ENCODE assay signal across 4 fruit fly cellular contexts in genomic region chr3L:19928435-19929011, dm6.
TF ChIP-seq lines count a peak whose summit lies in the region.

TSS of gene CG8004 (minus strand) at chr3L:19928508.
TSS of gene RhoGDI (plus strand) at chr3L:19928743.

TF ChIP-seq in whole organism, adult, 20 proteins besides CTCF, POLR2A, EP300 and RAD21 (continued from another document):
- TF ChIP-seq cic (GFP tag; optimal IDR thresholded peaks at IDR 0.05; lab: Kevin White, UChicago) (no peak), CG1620 (GFP tag; optimal IDR thresholded peaks at IDR 0.05; lab: Kevin White, UChicago) (peak; percentile 79)

TF ChIP-seq in whole organism, embryonic, 481 proteins besides CTCF, POLR2A, EP300 and RAD21 (continued from another document and continues in another):
- TF ChIP-seq CG6254 (GFP tag; optimal IDR thresholded peaks at IDR 0.05; lab: Kevin White, UChicago) (no peak), Atf6 (GFP tag; IDR thresholded peaks at IDR 0.05; lab: Robert Waterston, UW) (no peak; the same call in 1 of the 2 replicates), CG10431 (GFP tag; optimal IDR thresholded peaks at IDR 0.05; lab: Kevin White, UChicago) (no peak), odd (GFP tag; optimal IDR thresholded peaks at IDR 0.05; lab: Kevin White, UChicago) (no peak), CG2712 (tag; optimal IDR thresholded peaks at IDR 0.05; lab: Kevin White, UChicago) (peak; percentile 70), CG32767 (GFP tag; IDR thresholded peaks at IDR 0.05; lab: Robert Waterston, UW) (no peak), phol (tag; optimal IDR thresholded peaks at IDR 0.05; lab: Kevin White, UChicago) (peak; percentile 81), az2 (GFP tag; optimal IDR thresholded peaks at IDR 0.05; lab: Kevin White, UChicago) (peak; percentile 63), Six4 (GFP tag; optimal IDR thresholded peaks at IDR 0.05; lab: Kevin White, UChicago) (peak; percentile 44), CG4617 (GFP tag; optimal IDR thresholded peaks at IDR 0.05; lab: Kevin White, UChicago; ENCODE audit: borderline replicate concordance) (peak; percentile 96), Meics (GFP tag; optimal IDR thresholded peaks at IDR 0.05; lab: Kevin White, UChicago) (peak; percentile 49), Camta (GFP tag; optimal IDR thresholded peaks at IDR 0.05; lab: Kevin White, UChicago) (peak; percentile 70), fd102C (GFP tag; optimal IDR thresholded peaks at IDR 0.05; lab: Kevin White, UChicago) (no peak), lab (GFP tag; optimal IDR thresholded peaks at IDR 0.05; lab: Kevin White, UChicago) (peak; percentile 79), ac (GFP tag; optimal IDR thresholded peaks at IDR 0.05; lab: Kevin White, UChicago) (no peak), bigmax (GFP tag; optimal IDR thresholded peaks at IDR 0.05; lab: Kevin White, UChicago) (no peak), Nf-YC (tag; optimal IDR thresholded peaks at IDR 0.05; lab: Kevin White, UChicago) (peak; percentile 53), al (GFP tag; IDR thresholded peaks at IDR 0.05; lab: Robert Waterston, UW) (0 out of 2 replicates have a peak, but pooled peaks have one; percentile 9), CHES-1-like (GFP tag; optimal IDR thresholded peaks at IDR 0.05; lab: Kevin White, UChicago) (peak; percentile 52), CG14667 (GFP tag; IDR thresholded peaks at IDR 0.05; lab: Robert Waterston, UW) (0 out of 2 replicates have a peak, but pooled peaks have one; percentile 14), ab (GFP tag; optimal IDR thresholded peaks at IDR 0.05; lab: Kevin White, UChicago) (peak; percentile 41), NFAT (GFP tag; IDR thresholded peaks at IDR 0.05; lab: Robert Waterston, UW) (peak; percentile 35; the same call in 1 of the 2 replicates), dan (GFP tag; IDR thresholded peaks at IDR 0.05; lab: Robert Waterston, UW) (no peak), NK7.1 (GFP tag; optimal IDR thresholded peaks at IDR 0.05; lab: Kevin White, UChicago) (no peak), ato (GFP tag; IDR thresholded peaks at IDR 0.05; lab: Robert Waterston, UW; ENCODE audit: partially characterized antibody) (no peak), sima (GFP tag; optimal IDR thresholded peaks at IDR 0.05; lab: Kevin White, UChicago) (no peak), luna (GFP tag; optimal IDR thresholded peaks at IDR 0.05; lab: Kevin White, UChicago) (no peak), Bteb2 (GFP tag; optimal IDR thresholded peaks at IDR 0.05; lab: Kevin White, UChicago) (peak; percentile 56), Bgb (GFP tag; IDR thresholded peaks at IDR 0.05; lab: Robert Waterston, UW; ENCODE audit: partially characterized antibody) (no peak), Lhr (GFP tag; optimal IDR thresholded peaks at IDR 0.05; lab: Kevin White, UChicago) (peak; percentile 68), sr (GFP tag; IDR thresholded peaks at IDR 0.05; lab: Robert Waterston, UW) (no peak), pnt (GFP tag; optimal IDR thresholded peaks at IDR 0.05; lab: Kevin White, UChicago) (peak; percentile 51), Neu2 (GFP tag; optimal IDR thresholded peaks at IDR 0.05; lab: Kevin White, UChicago; ENCODE audit: borderline replicate concordance) (no peak), CG3838 (GFP tag; optimal IDR thresholded peaks at IDR 0.05; lab: Kevin White, UChicago) (no peak), CG4854 (GFP tag; optimal IDR thresholded peaks at IDR 0.05; lab: Kevin White, UChicago) (peak; percentile 41), sqz (GFP tag; optimal IDR thresholded peaks at IDR 0.05; lab: Kevin White, UChicago) (no peak), CG9876 (GFP tag; optimal IDR thresholded peaks at IDR 0.05; lab: Kevin White, UChicago) (peak; percentile 14), CG8290 (GFP tag; optimal IDR thresholded peaks at IDR 0.05; lab: Kevin White, UChicago) (peak; percentile 39), CG8290 (tag; optimal IDR thresholded peaks at IDR 0.05; lab: Kevin White, UChicago) (peak in 1 of 2 experiments; percentile 30), row (GFP tag; IDR thresholded peaks at IDR 0.05; lab: Robert Waterston, UW) (peak; percentile 81), CG16815 (GFP tag; optimal IDR thresholded peaks at IDR 0.05; lab: Kevin White, UChicago) (no peak), Gug (GFP tag; IDR thresholded peaks at IDR 0.05; lab: Robert Waterston, UW) (0 out of 4 replicates have a peak, but pooled peaks have one; percentile 30)

TF ChIP-seq in whole organism, prepupa, 60 proteins besides CTCF, POLR2A, EP300 and RAD21 (continued from another document):
- peak; percentile 40 for TF ChIP-seq CG32006 (GFP tag; optimal IDR thresholded peaks at IDR 0.05; lab: Kevin White, UChicago)
- peak; percentile 78 for TF ChIP-seq pdm3 (GFP tag; optimal IDR thresholded peaks at IDR 0.05; lab: Kevin White, UChicago)
- no peak for TF ChIP-seq Gug (GFP tag; IDR thresholded peaks at IDR 0.05; lab: Robert Waterston, UW)
- TF ChIP-seq Lpt (GFP tag; optimal IDR thresholded peaks at IDR 0.05; lab: Kevin White, UChicago): no peak
- peak; percentile 31 for TF ChIP-seq Eip93F (GFP tag; optimal IDR thresholded peaks at IDR 0.05; lab: Kevin White, UChicago)
- TF ChIP-seq dac (GFP tag; optimal IDR thresholded peaks at IDR 0.05; lab: Kevin White, UChicago): no peak
- TF ChIP-seq CG1621 (tag; optimal IDR thresholded peaks at IDR 0.05; lab: Kevin White, UChicago): peak; percentile 7
- no peak for TF ChIP-seq Hr38 (GFP tag; optimal IDR thresholded peaks at IDR 0.05; lab: Kevin White, UChicago)
- peak; percentile 1 for TF ChIP-seq Sox15 (GFP tag; optimal IDR thresholded peaks at IDR 0.05; lab: Kevin White, UChicago)
- peak; percentile 75 for TF ChIP-seq Smox (GFP tag; optimal IDR thresholded peaks at IDR 0.05; lab: Kevin White, UChicago)
- peak; percentile 76 for TF ChIP-seq Hr4 (GFP tag; optimal IDR thresholded peaks at IDR 0.05; lab: Kevin White, UChicago)
- TF ChIP-seq acj6 (GFP tag; optimal IDR thresholded peaks at IDR 0.05; lab: Kevin White, UChicago): peak; percentile 52
- peak; percentile 60 for TF ChIP-seq Ets21C (GFP tag; optimal IDR thresholded peaks at IDR 0.05; lab: Kevin White, UChicago)
- no peak for TF ChIP-seq CG8119 (GFP tag; IDR thresholded peaks at IDR 0.05; lab: Robert Waterston, UW)
- TF ChIP-seq dsx (GFP tag; optimal IDR thresholded peaks at IDR 0.05; lab: Kevin White, UChicago; ENCODE audit: poor library complexity, severe bottlenecking): no peak
- TF ChIP-seq Sox102F (GFP tag; optimal IDR thresholded peaks at IDR 0.05; lab: Kevin White, UChicago): peak; percentile 11
- peak; percentile 61 for TF ChIP-seq Met (GFP tag; optimal IDR thresholded peaks at IDR 0.05; lab: Kevin White, UChicago)
- TF ChIP-seq fd85E (GFP tag; optimal IDR thresholded peaks at IDR 0.05; lab: Kevin White, UChicago): no peak
- peak; percentile 53 for TF ChIP-seq cyc (GFP tag; optimal IDR thresholded peaks at IDR 0.05; lab: Kevin White, UChicago)
- TF ChIP-seq CG6276 (GFP tag; optimal IDR thresholded peaks at IDR 0.05; lab: Kevin White, UChicago): no peak
- TF ChIP-seq Blimp-1 (GFP tag; optimal IDR thresholded peaks at IDR 0.05; lab: Kevin White, UChicago): no peak
- TF ChIP-seq topi (GFP tag; optimal IDR thresholded peaks at IDR 0.05; lab: Kevin White, UChicago): peak; percentile 46
- TF ChIP-seq lz (GFP tag; optimal IDR thresholded peaks at IDR 0.05; lab: Kevin White, UChicago): peak; percentile 67
- peak; percentile 64 for TF ChIP-seq esn (GFP tag; optimal IDR thresholded peaks at IDR 0.05; lab: Kevin White, UChicago)
- no peak for TF ChIP-seq fkh (GFP tag; optimal IDR thresholded peaks at IDR 0.05; lab: Kevin White, UChicago)
- peak; percentile 67 for TF ChIP-seq achi (GFP tag; optimal IDR thresholded peaks at IDR 0.05; lab: Kevin White, UChicago)
- no peak for TF ChIP-seq CG11294 (GFP tag; IDR thresholded peaks at IDR 0.05; lab: Robert Waterston, UW)
- no peak for TF ChIP-seq CG11902 (GFP tag; optimal IDR thresholded peaks at IDR 0.05; lab: Kevin White, UChicago)
- TF ChIP-seq spab (GFP tag; optimal IDR thresholded peaks at IDR 0.05; lab: Kevin White, UChicago): no peak
- no peak for TF ChIP-seq Ets96B (tag; optimal IDR thresholded peaks at IDR 0.05; lab: Kevin White, UChicago)
- TF ChIP-seq CG6792 (GFP tag; optimal IDR thresholded peaks at IDR 0.05; lab: Kevin White, UChicago): peak; percentile 52
- TF ChIP-seq salr (GFP tag; optimal IDR thresholded peaks at IDR 0.05; lab: Kevin White, UChicago): no peak
- peak; percentile 72 for TF ChIP-seq Eip78C (GFP tag; lab: Kevin White, UChicago)
- TF ChIP-seq ss (GFP tag; optimal IDR thresholded peaks at IDR 0.05; lab: Kevin White, UChicago): no peak
- no peak for TF ChIP-seq CG11762 (GFP tag; optimal IDR thresholded peaks at IDR 0.05; lab: Kevin White, UChicago; ENCODE audit: insufficient read depth)
- peak; percentile 87 for TF ChIP-seq svp (GFP tag; lab: Kevin White, UChicago)
- no peak for TF ChIP-seq CG8319 (GFP tag; optimal IDR thresholded peaks at IDR 0.05; lab: Kevin White, UChicago)
- TF ChIP-seq CG9139 (GFP tag; optimal IDR thresholded peaks at IDR 0.05; lab: Kevin White, UChicago): no peak
- TF ChIP-seq Eip75B (GFP tag; optimal IDR thresholded peaks at IDR 0.05; lab: Kevin White, UChicago): peak; percentile 61
- peak; percentile 96 for TF ChIP-seq vri (GFP tag; optimal IDR thresholded peaks at IDR 0.05; lab: Kevin White, UChicago)

TF ChIP-seq in whole organism, wandering third instar larva, 38 proteins besides CTCF, POLR2A, EP300 and RAD21 (continued from another document):
- no peak for TF ChIP-seq dl (GFP tag; optimal IDR thresholded peaks at IDR 0.05; lab: Kevin White, UChicago; ENCODE audit: insufficient read depth in 1 of 2, partially characterized antibody in 2 of 2)
- TF ChIP-seq dmrt93B (GFP tag; optimal IDR thresholded peaks at IDR 0.05; lab: Kevin White, UChicago): no peak
- peak; percentile 52 for TF ChIP-seq CG32264 (GFP tag; optimal IDR thresholded peaks at IDR 0.05; lab: Kevin White, UChicago)
- TF ChIP-seq Dfd (GFP tag; optimal IDR thresholded peaks at IDR 0.05; lab: Kevin White, UChicago): no peak
- no peak for TF ChIP-seq CrebA (GFP tag; optimal IDR thresholded peaks at IDR 0.05; lab: Kevin White, UChicago; ENCODE audit: borderline replicate concordance)
- no peak for TF ChIP-seq pan (optimal IDR thresholded peaks at IDR 0.05; lab: Kevin White, UChicago)
- no peak for TF ChIP-seq Abd-B (GFP tag; optimal IDR thresholded peaks at IDR 0.05; lab: Kevin White, UChicago)
